Fruit fly (Drosophila melanogaster): ENCODE measurements around the gene Kap-alpha1.

Gene Kap-alpha1

DNA sequence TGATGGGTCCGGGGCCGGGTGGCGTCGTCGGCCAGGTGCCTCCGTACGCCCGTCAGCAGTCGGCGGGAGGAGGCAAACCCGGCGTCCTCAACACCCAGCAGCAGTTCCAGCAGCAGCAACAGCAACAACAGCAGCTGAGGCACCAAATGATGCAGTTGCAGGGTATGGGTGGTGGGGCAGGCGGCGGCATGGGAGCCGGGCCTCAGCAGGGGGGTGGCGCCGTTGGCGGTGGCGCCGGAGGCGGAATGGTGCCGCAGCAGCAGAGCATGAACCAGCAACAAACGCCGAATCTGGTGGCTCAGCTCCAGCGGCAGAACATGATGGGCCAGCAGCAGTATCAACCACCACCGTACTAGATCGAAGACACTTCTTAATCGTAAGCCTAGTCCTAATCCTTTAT, 37.5 kb downstream of the Kap-alpha1 start:
- TF ChIP-seq CG17568 (GFP tag; optimal IDR thresholded peaks at IDR 0.05), result no peak
- TF ChIP-seq lmd (GFP tag; IDR thresholded peaks at IDR 0.05), result no peak
- TF ChIP-seq CG11560 (tag; IDR thresholded peaks at IDR 0.05), result no peak
- no peak for TF ChIP-seq CG3847 (GFP tag; IDR thresholded peaks at IDR 0.05)
- no peak for TF ChIP-seq D19A (tag; optimal IDR thresholded peaks at IDR 0.05)
- no peak for TF ChIP-seq Hand (GFP tag; optimal IDR thresholded peaks at IDR 0.05)
- 0 out of 3 replicates have a peak, but pooled peaks have one; percentile 32 for TF ChIP-seq ken (GFP tag; IDR thresholded peaks at IDR 0.05)
- TF ChIP-seq ssp (GFP tag; IDR thresholded peaks at IDR 0.05), result no peak
- TF ChIP-seq CG7963 (GFP tag; IDR thresholded peaks at IDR 0.05; ENCODE audit: partially characterized antibody), result 0 out of 3 replicates have a peak, but pooled peaks have one; percentile 17
- no peak for TF ChIP-seq trh (GFP tag; optimal IDR thresholded peaks at IDR 0.05)
- TF ChIP-seq bcd (GFP tag; optimal IDR thresholded peaks at IDR 0.05), result no peak
- no peak for TF ChIP-seq CG13287 (GFP tag; IDR thresholded peaks at IDR 0.05; ENCODE audit: partially characterized antibody)
- no peak for TF ChIP-seq Oaz (GFP tag; IDR thresholded peaks at IDR 0.05)
- TF ChIP-seq fd64A (GFP tag; optimal IDR thresholded peaks at IDR 0.05), result no peak
- TF ChIP-seq crol (GFP tag; IDR thresholded peaks at IDR 0.05), result peak; percentile 50
- TF ChIP-seq pum (GFP tag; optimal IDR thresholded peaks at IDR 0.05), result no peak

DNA sequence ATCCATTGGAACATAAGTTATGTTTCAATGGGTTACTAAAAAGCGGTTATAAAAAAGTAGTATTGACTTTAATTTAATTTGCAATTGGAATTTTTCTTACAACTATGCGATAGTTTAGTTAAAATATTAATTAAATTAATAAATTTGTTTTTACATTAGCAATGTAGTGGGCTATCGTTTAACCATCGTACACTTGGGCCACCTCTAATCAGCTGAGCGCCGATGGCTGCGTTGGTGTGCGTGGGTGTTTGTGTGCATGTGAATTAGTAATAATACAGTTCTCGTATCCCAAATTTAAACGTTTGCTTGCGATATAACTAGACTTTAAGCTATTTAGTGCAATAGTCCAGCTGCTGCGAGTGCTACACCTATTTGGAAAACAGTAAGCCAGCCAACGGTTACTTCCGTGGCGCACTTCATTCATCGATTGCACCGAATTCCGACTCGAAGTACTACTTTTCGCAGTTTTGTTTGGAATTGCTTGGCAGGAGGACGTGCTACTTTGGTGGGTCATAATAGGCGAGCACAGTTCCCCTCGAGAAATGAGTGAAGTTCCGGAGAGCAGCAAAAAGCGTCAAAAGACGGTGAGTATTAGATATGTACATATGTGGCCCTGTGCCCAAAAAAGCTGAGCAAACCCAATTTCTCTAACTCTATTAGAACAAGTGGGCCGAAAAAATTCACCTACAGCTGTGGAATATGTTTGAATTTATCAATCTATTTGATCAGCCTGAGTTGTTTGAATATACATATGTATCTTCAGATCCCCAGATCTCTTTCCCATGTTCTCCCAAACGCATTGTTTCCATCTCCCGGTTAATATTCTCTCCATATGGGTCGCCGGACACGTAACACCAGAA, 38.2 kb downstream of the Kap-alpha1 start, which contains the start of gene Papss:
TSS of gene Papss (plus strand) at position 247 of the 860 bp plus-strand sequence.
- TF ChIP-seq CG30403 (GFP tag; optimal IDR thresholded peaks at IDR 0.05) (peak; percentile 51), Nf-YC (tag; optimal IDR thresholded peaks at IDR 0.05) (no peak), CG13624 (GFP tag; optimal IDR thresholded peaks at IDR 0.05) (peak; percentile 12), ci (GFP tag; IDR thresholded peaks at IDR 0.05) (peak; percentile 44; the same call in 1 of the 3 replicates), fd3F (GFP tag; optimal IDR thresholded peaks at IDR 0.05) (peak; percentile 26), Usf (GFP tag; optimal IDR thresholded peaks at IDR 0.05) (no peak), prd (optimal IDR thresholded peaks at IDR 0.05) (no peak), prd (GFP tag; IDR thresholded peaks at IDR 0.05) (peak; percentile 51; the same call in 2 of the 3 replicates), CG6765 (GFP tag; optimal IDR thresholded peaks at IDR 0.05) (peak; percentile 18), CG2678 (tag; optimal IDR thresholded peaks at IDR 0.05) (peak; percentile 54), CG9609 (GFP tag; optimal IDR thresholded peaks at IDR 0.05) (no peak), sens-2 (GFP tag; IDR thresholded peaks at IDR 0.05) (0 out of 2 replicates have a peak, but pooled peaks have one; percentile 39), cad (GFP tag; optimal IDR thresholded peaks at IDR 0.05) (no peak), CG7839 (tag; optimal IDR thresholded peaks at IDR 0.05) (no peak), ro (GFP tag; IDR thresholded peaks at IDR 0.05) (no peak), CG6175 (GFP tag; IDR thresholded peaks at IDR 0.05) (no peak), slou (GFP tag; optimal IDR thresholded peaks at IDR 0.05) (no peak), CG34376 (GFP tag; optimal IDR thresholded peaks at IDR 0.05) (peak; percentile 69), ato (GFP tag; IDR thresholded peaks at IDR 0.05; ENCODE audit: partially characterized antibody) (0 out of 2 replicates have a peak, but pooled peaks have one; percentile 44), HLH4C (GFP tag; IDR thresholded peaks at IDR 0.05; ENCODE audit: partially characterized antibody) (peak; percentile 50; the same call in 1 of the 3 replicates), zfh1 (GFP tag; IDR thresholded peaks at IDR 0.05) (peak; percentile 53; the same call in 1 of the 3 replicates), CG13775 (GFP tag; optimal IDR thresholded peaks at IDR 0.05) (peak; percentile 9), CG18599 (GFP tag; optimal IDR thresholded peaks at IDR 0.05) (peak; percentile 87), CG12104 (GFP tag; optimal IDR thresholded peaks at IDR 0.05) (peak; percentile 9), CG11456 (GFP tag; IDR thresholded peaks at IDR 0.05) (no peak), twi (tag; optimal IDR thresholded peaks at IDR 0.05) (no peak), CG14441 (GFP tag; IDR thresholded peaks at IDR 0.05) (0 out of 2 replicates have a peak, but pooled peaks have one; percentile 35), PHDP (tag; optimal IDR thresholded peaks at IDR 0.05) (peak; percentile 25), CG16813 (GFP tag; IDR thresholded peaks at IDR 0.05; ENCODE audit: partially characterized antibody) (peak; percentile 81), mirr (GFP tag; optimal IDR thresholded peaks at IDR 0.05) (peak; percentile 5), CG2120 (GFP tag; optimal IDR thresholded peaks at IDR 0.05) (peak; percentile 23), CG30020 (tag; optimal IDR thresholded peaks at IDR 0.05) (peak; percentile 53), CG31388 (GFP tag; optimal IDR thresholded peaks at IDR 0.05) (no peak)

Measured in whole organism, embryonic.